Fruit fly (Drosophila melanogaster) whole organism, prepupa: Measurements from ENCODE around the gene CG31635.
A peak's percentile ranks its signal among the peaks of the same experiment; 100 is the strongest.

Experiments used
- CG10631 ChIP-seq: fragments of 200-800 bp; sonication (Bioruptor generic); optimal IDR thresholded peaks from 2 replicates; lab custom pipeline; 2016; ENCODE audit warnings: missing biosample characterization, missing genetic modification characterization
- CG11294 ChIP-seq: fragments of 200-800 bp; sonication (Bioruptor generic); IDR thresholded peaks from 2 replicates; pipeline ENCODE4 v1.3.6; 2022; ENCODE audit warnings: missing biosample characterization, missing genetic modification characterization
- CG3032 ChIP-seq: fragments of 200-800 bp; optimal IDR thresholded peaks from 2 replicates; lab custom pipeline; 2019; ENCODE audit warnings: missing biosample characterization, mild to moderate bottlenecking, missing genetic modification characterization, moderate library complexity
- CG32006 ChIP-seq: fragments of 200-800 bp; sonication (Bioruptor generic); optimal IDR thresholded peaks from 3 replicates; lab custom pipeline; 2017; ENCODE audit warnings: missing biosample characterization, mild to moderate bottlenecking, missing genetic modification characterization
- CG3919 ChIP-seq: fragments of 200-800 bp; sonication (Bioruptor generic); optimal IDR thresholded peaks from 3 replicates; lab custom pipeline; 2016; ENCODE audit warnings: missing biosample characterization, missing genetic modification characterization
- CG6808 ChIP-seq: fragments of 200-800 bp; sonication (Bioruptor generic); optimal IDR thresholded peaks from 3 replicates; lab custom pipeline; 2017; ENCODE audit warnings: missing biosample characterization, missing genetic modification characterization, mild to moderate bottlenecking, moderate library complexity, missing genetic modification reagents
- CG9139 ChIP-seq: fragments of 200-800 bp; sonication (Bioruptor generic); optimal IDR thresholded peaks from 3 replicates; lab custom pipeline; 2017; ENCODE audit warnings: missing biosample characterization, mild to moderate bottlenecking, missing genetic modification characterization
- Eip78C ChIP-seq: fragments of 200-800 bp; sonication (Bioruptor generic); peaks from one replicate; lab custom pipeline; 2016; ENCODE audit warnings: missing biosample characterization, missing genetic modification characterization
- Gug ChIP-seq: fragments of 200-800 bp; sonication (Bioruptor generic); IDR thresholded peaks from 2 replicates; pipeline ENCODE4 v1.3.6; 2022; ENCODE audit warnings: missing biosample characterization, missing genetic modification characterization
- Hr39 ChIP-seq: fragments of 200-800 bp; sonication (Bioruptor generic); optimal IDR thresholded peaks from 2 replicates; lab custom pipeline; 2016; ENCODE audit warnings: missing biosample characterization, missing genetic modification characterization
- Hr4 ChIP-seq: fragments of 200-800 bp; sonication (Bioruptor generic); optimal IDR thresholded peaks from 3 replicates; lab custom pipeline; 2016; ENCODE audit warnings: missing biosample characterization, missing genetic modification characterization
- Sox14 ChIP-seq: fragments of 200-800 bp; sonication (Bioruptor generic); optimal IDR thresholded peaks from 3 replicates; lab custom pipeline; 2016; ENCODE audit warnings: missing biosample characterization, missing genetic modification characterization
- acj6 ChIP-seq: fragments of 200-800 bp; sonication (Bioruptor generic); optimal IDR thresholded peaks from 3 replicates; lab custom pipeline; 2016; ENCODE audit warnings: missing biosample characterization, missing genetic modification characterization
- dsx ChIP-seq: fragments of 200-800 bp; optimal IDR thresholded peaks from 3 replicates; lab custom pipeline; 2019; ENCODE audit warnings: missing biosample characterization, mild to moderate bottlenecking, missing genetic modification characterization, moderate library complexity; ENCODE audit not compliant: poor library complexity, severe bottlenecking
- esn ChIP-seq: fragments of 200-800 bp; sonication (Bioruptor generic); optimal IDR thresholded peaks from 2 replicates; lab custom pipeline; 2016; ENCODE audit warnings: missing biosample characterization, mild to moderate bottlenecking, missing genetic modification characterization, moderate library complexity
- pdm3 ChIP-seq: fragments of 200-800 bp; sonication (Bioruptor generic); optimal IDR thresholded peaks from 3 replicates; lab custom pipeline; 2016; ENCODE audit warnings: missing biosample characterization, missing genetic modification characterization
- spab ChIP-seq: fragments of 200-800 bp; sonication (Bioruptor generic); optimal IDR thresholded peaks from 2 replicates; lab custom pipeline; 2017; ENCODE audit warnings: missing biosample characterization, mild to moderate bottlenecking, missing genetic modification characterization, missing genetic modification reagents
- svp ChIP-seq: fragments of 200-800 bp; sonication (Bioruptor generic); peaks from one replicate; lab custom pipeline; 2016; ENCODE audit warnings: missing biosample characterization, missing genetic modification characterization
- topi ChIP-seq: fragments of 200-800 bp; sonication (Bioruptor generic); optimal IDR thresholded peaks from 3 replicates; lab custom pipeline; 2016; ENCODE audit warnings: missing biosample characterization, missing genetic modification characterization

CG31635 gene

dm6 chr2L:6601018-6601505 lies 47.9 kb downstream of the CG31635 start, which contains the start of gene Dpp10 (continued):
- peak; percentile 82 for TF ChIP-seq Gug (GFP tag; lab: Robert Waterston, UW)
- no peak for TF ChIP-seq esn (GFP tag; lab: Kevin White, UChicago)
- peak; percentile 84 for TF ChIP-seq svp (GFP tag; lab: Kevin White, UChicago)
- TF ChIP-seq CG6808 (GFP tag; lab: Kevin White, UChicago): peak; percentile 62
- TF ChIP-seq CG32006 (GFP tag; lab: Kevin White, UChicago): peak; percentile 77
- peak; percentile 17 for TF ChIP-seq CG9139 (GFP tag; lab: Kevin White, UChicago)
- TF ChIP-seq spab (GFP tag; lab: Kevin White, UChicago): peak; percentile 65
- peak; percentile 80 for TF ChIP-seq pdm3 (GFP tag; lab: Kevin White, UChicago)
- TF ChIP-seq Sox14: peak; percentile 64
- peak; percentile 92 for TF ChIP-seq Eip78C (GFP tag; lab: Kevin White, UChicago)
- TF ChIP-seq Hr39 (GFP tag; lab: Kevin White, UChicago): peak; percentile 70
- TF ChIP-seq acj6: peak; percentile 57
- TF ChIP-seq CG3032 (tag; lab: Kevin White, UChicago): peak; percentile 78
- peak; percentile 83 for TF ChIP-seq CG11294 (GFP tag; lab: Robert Waterston, UW)
- TF ChIP-seq dsx (GFP tag; lab: Kevin White, UChicago): peak; percentile 65

- TF ChIP-seq Sox14: no peak
- TF ChIP-seq CG3919: no peak
- no peak for TF ChIP-seq Hr4 (GFP tag; lab: Kevin White, UChicago)
- TF ChIP-seq CG32006 (GFP tag; lab: Kevin White, UChicago): no peak
- no peak for TF ChIP-seq topi (GFP tag; lab: Kevin White, UChicago)
Measured at dm6 chr2L:6595027-6595426, 53.9 kb downstream of the CG31635 start.

dm6 chr2L:6584346-6584745 lies 64.6 kb downstream of the CG31635 start:
- TF ChIP-seq CG10631: no peak
